Fruit fly (Drosophila melanogaster) whole organism, embryonic: Measurements from ENCODE around the gene Nckx30C.

Source experiments
- Adf1 ChIP-seq: fragments of 200-800 bp; sonication (Bioruptor generic); IDR thresholded peaks from 2 replicates; pipeline ENCODE4 v1.3.6; 2022; ENCODE audit warnings: missing biosample characterization, missing genetic modification characterization
- Bgb ChIP-seq: fragments of 200-800 bp; sonication (Bioruptor generic); IDR thresholded peaks from 2 replicates; pipeline ENCODE4 v1.3.6; 2022; ENCODE audit warnings: missing biosample characterization, missing genetic modification characterization; ENCODE audit not compliant: partially characterized antibody
- Bteb2 ChIP-seq: fragments of 200-800 bp; sonication (Bioruptor generic); optimal IDR thresholded peaks from 2 replicates; lab custom pipeline; 2016; ENCODE audit warnings: missing biosample characterization, missing genetic modification characterization
- CG10147 ChIP-seq: fragments of 200-800 bp; sonication (Bioruptor generic); optimal IDR thresholded peaks from 2 replicates; lab custom pipeline; 2019; ENCODE audit warnings: missing biosample characterization, mild to moderate bottlenecking, missing genetic modification characterization, moderate library complexity
- CG1024 ChIP-seq: fragments of 200-800 bp; sonication (Bioruptor generic); IDR thresholded peaks from 2 replicates; pipeline ENCODE4 v1.3.6; 2022; ENCODE audit warnings: missing biosample characterization, missing genetic modification characterization
- CG10543 ChIP-seq: fragments of 200-800 bp; sonication (Bioruptor generic); optimal IDR thresholded peaks from 3 replicates; lab custom pipeline; 2017; ENCODE audit warnings: missing biosample characterization, mild to moderate bottlenecking, missing genetic modification characterization, moderate library complexity
- CG11723 ChIP-seq: fragments of 200-800 bp; sonication (Bioruptor generic); optimal IDR thresholded peaks from 2 replicates; lab custom pipeline; 2017; ENCODE audit warnings: missing biosample characterization, mild to moderate bottlenecking, missing genetic modification characterization
- CG1233 ChIP-seq: fragments of 200-800 bp; sonication (Bioruptor generic); optimal IDR thresholded peaks from 4 replicates; lab custom pipeline; 2018; ENCODE audit warnings: missing biosample characterization, mild to moderate bottlenecking, missing genetic modification characterization
- CG13287 ChIP-seq: fragments of 200-800 bp; sonication (Bioruptor generic); IDR thresholded peaks from 2 replicates; pipeline ENCODE4 v1.3.6; 2022; ENCODE audit warnings: missing biosample characterization, missing genetic modification characterization; ENCODE audit not compliant: partially characterized antibody
- CG13296 ChIP-seq: fragments of 200-800 bp; sonication (Bioruptor generic); optimal IDR thresholded peaks from 3 replicates; lab custom pipeline; 2018; ENCODE audit warnings: missing biosample characterization, mild to moderate bottlenecking, missing genetic modification characterization
- CG17912 ChIP-seq: fragments of 200-800 bp; sonication (Bioruptor generic); optimal IDR thresholded peaks from 2 replicates; lab custom pipeline; 2018; ENCODE audit warnings: missing biosample characterization, mild to moderate bottlenecking, missing genetic modification characterization
- CG2875 ChIP-seq: fragments of 200-800 bp; sonication (Bioruptor generic); optimal IDR thresholded peaks from 2 replicates; lab custom pipeline; 2017; ENCODE audit warnings: missing biosample characterization, mild to moderate bottlenecking, missing genetic modification characterization, missing genetic modification reagents
- CG34224 ChIP-seq: fragments of 200-800 bp; sonication (Bioruptor generic); IDR thresholded peaks from 3 replicates; pipeline ENCODE4 v1.3.6; 2022; ENCODE audit warnings: missing biosample characterization, missing genetic modification characterization; ENCODE audit not compliant: partially characterized antibody
- CG42726 ChIP-seq: fragments of 200-800 bp; sonication (Bioruptor generic); IDR thresholded peaks from 2 replicates; pipeline ENCODE4 v1.3.6; 2022; ENCODE audit warnings: missing biosample characterization, missing genetic modification characterization; ENCODE audit not compliant: partially characterized antibody
- CG4360 ChIP-seq: fragments of 200-800 bp; sonication (Bioruptor generic); IDR thresholded peaks from 2 replicates; pipeline ENCODE4 v1.3.6; 2022; ENCODE audit warnings: missing biosample characterization, missing genetic modification characterization
- CG4854 ChIP-seq: fragments of 200-800 bp; sonication (Bioruptor generic); optimal IDR thresholded peaks from 2 replicates; lab custom pipeline; 2016; ENCODE audit warnings: missing biosample characterization, missing genetic modification characterization, inconsistent platforms
- CkIIα-i1 ChIP-seq: fragments of 200-800 bp; sonication (Bioruptor generic); IDR thresholded peaks from 2 replicates; pipeline ENCODE4 v1.3.6; 2022; ENCODE audit warnings: missing biosample characterization, missing genetic modification characterization
- Dad ChIP-seq: fragments of 200-800 bp; sonication (Bioruptor generic); optimal IDR thresholded peaks from 3 replicates; lab custom pipeline; 2016; ENCODE audit warnings: missing biosample characterization, missing genetic modification characterization
- Dref ChIP-seq: fragments of 200-800 bp; sonication (Bioruptor generic); IDR thresholded peaks from 2 replicates; pipeline ENCODE4 v1.3.6; 2022; ENCODE audit warnings: missing biosample characterization, missing genetic modification characterization
- Drgx ChIP-seq: fragments of 200-800 bp; sonication (Bioruptor generic); IDR thresholded peaks from 2 replicates; pipeline ENCODE4 v1.3.6; 2022; ENCODE audit warnings: missing biosample characterization, missing genetic modification characterization
- Ets65A ChIP-seq: fragments of 200-800 bp; sonication (Bioruptor generic); peaks from one replicate; lab custom pipeline; 2016; ENCODE audit warnings: missing biosample characterization, missing genetic modification characterization
- HLH54F ChIP-seq: fragments of 200-800 bp; sonication (Bioruptor generic); optimal IDR thresholded peaks from 3 replicates; lab custom pipeline; 2016; ENCODE audit warnings: missing biosample characterization, missing genetic modification characterization
- Lpt ChIP-seq: fragments of >200 bp; optimal IDR thresholded peaks from 2 replicates; lab custom pipeline; 2018; ENCODE audit warnings: missing biosample characterization, missing genetic modification characterization
- Med ChIP-seq: fragments of 200-800 bp; sonication (Bioruptor generic); peaks from one replicate; lab custom pipeline; 2016; ENCODE audit warnings: missing biosample characterization, missing genetic modification characterization, mild to moderate bottlenecking, inconsistent platforms, moderate library complexity
- NK7.1 ChIP-seq: fragments of 200-800 bp; sonication (Bioruptor generic); optimal IDR thresholded peaks from 3 replicates; lab custom pipeline; 2016; ENCODE audit warnings: missing biosample characterization, missing genetic modification characterization
- Sry-β ChIP-seq: fragments of 200-800 bp; sonication (Bioruptor generic); optimal IDR thresholded peaks from 2 replicates; lab custom pipeline; 2018; ENCODE audit warnings: missing biosample characterization, mild to moderate bottlenecking, missing genetic modification characterization, moderate library complexity
- ap ChIP-seq: fragments of 200-800 bp; sonication (Bioruptor generic); IDR thresholded peaks from 2 replicates; pipeline ENCODE4 v1.3.6; 2022; ENCODE audit warnings: missing biosample characterization, missing genetic modification characterization
- ara ChIP-seq: fragments of 200-800 bp; sonication (Bioruptor generic); IDR thresholded peaks from 2 replicates; pipeline ENCODE4 v1.3.6; 2022; ENCODE audit warnings: missing biosample characterization, missing genetic modification characterization
- bsh ChIP-seq, 2 experiments: fragments of 200-800 bp; sonication (Bioruptor generic); optimal IDR thresholded peaks; 2 replicates each; lab custom pipeline; 2017 to 2018; ENCODE audit warnings: mild to moderate bottlenecking in 2 of 2, missing biosample characterization in 2 of 2, missing genetic modification characterization in 2 of 2, moderate library complexity in 1 of 2
- chif ChIP-seq, 2 experiments: fragments of 200-800 bp; sonication (Bioruptor generic); optimal IDR thresholded peaks; 3 replicates each; lab custom pipeline; 2016; ENCODE audit warnings: missing biosample characterization in 2 of 2, missing genetic modification characterization in 2 of 2
- chm ChIP-seq: fragments of 200-800 bp; sonication (Bioruptor generic); IDR thresholded peaks from 2 replicates; pipeline ENCODE4 v1.3.6; 2022; ENCODE audit warnings: missing biosample characterization, missing genetic modification characterization
- dmrt99B ChIP-seq: fragments of 200-800 bp; sonication (Bioruptor generic); optimal IDR thresholded peaks from 2 replicates; lab custom pipeline; 2018; ENCODE audit warnings: missing biosample characterization, mild to moderate bottlenecking, missing genetic modification characterization, moderate library complexity
- en ChIP-seq: fragments of 200-800 bp; sonication (Bioruptor generic); optimal IDR thresholded peaks from 2 replicates; lab custom pipeline; 2016; ENCODE audit warnings: missing biosample characterization, missing genetic modification characterization
- exex ChIP-seq: fragments of 200-800 bp; sonication (Bioruptor generic); optimal IDR thresholded peaks from 4 replicates; lab custom pipeline; 2018; ENCODE audit warnings: missing biosample characterization, mild to moderate bottlenecking, missing genetic modification characterization, moderate library complexity
- gsb ChIP-seq: fragments of 200-800 bp; sonication (Bioruptor generic); IDR thresholded peaks from 2 replicates; pipeline ENCODE4 v1.3.6; 2022; ENCODE audit warnings: missing biosample characterization, missing genetic modification characterization
- her ChIP-seq: fragments of 200-800 bp; sonication (Bioruptor generic); optimal IDR thresholded peaks from 2 replicates; lab custom pipeline; 2016; ENCODE audit warnings: missing biosample characterization, missing genetic modification characterization
- jing ChIP-seq: fragments of 200-800 bp; sonication (Bioruptor generic); optimal IDR thresholded peaks from 2 replicates; lab custom pipeline; 2018; ENCODE audit warnings: missing biosample characterization, mild to moderate bottlenecking, missing genetic modification characterization
- lmd ChIP-seq: fragments of 200-800 bp; sonication (Bioruptor generic); IDR thresholded peaks from 2 replicates; pipeline ENCODE4 v1.3.6; 2022; ENCODE audit warnings: missing biosample characterization, missing genetic modification characterization
- maf-S ChIP-seq: fragments of 200-800 bp; sonication (Bioruptor generic); optimal IDR thresholded peaks from 2 replicates; lab custom pipeline; 2016; ENCODE audit warnings: missing biosample characterization, missing genetic modification characterization
- sd ChIP-seq: fragments of 200-800 bp; sonication (Bioruptor generic); optimal IDR thresholded peaks from 3 replicates; lab custom pipeline; 2018; ENCODE audit warnings: missing biosample characterization, mild to moderate bottlenecking, missing genetic modification characterization, moderate library complexity
- sens ChIP-seq: fragments of 200-800 bp; sonication (Bioruptor generic); peaks from one replicate; lab custom pipeline; 2016; ENCODE audit warnings: missing biosample characterization, missing genetic modification characterization
- seq ChIP-seq: fragments of 200-800 bp; sonication (Bioruptor generic); IDR thresholded peaks from 2 replicates; pipeline ENCODE4 v1.3.6; 2022; ENCODE audit warnings: missing biosample characterization, missing genetic modification characterization
- sna ChIP-seq: fragments of 200-800 bp; sonication (Bioruptor generic); IDR thresholded peaks from 2 replicates; pipeline ENCODE4 v1.3.6; 2022; ENCODE audit warnings: missing biosample characterization, missing genetic modification characterization; ENCODE audit not compliant: partially characterized antibody
- sob ChIP-seq: fragments of 200-800 bp; sonication (Bioruptor generic); IDR thresholded peaks from 2 replicates; pipeline ENCODE4 v1.3.6; 2022; ENCODE audit warnings: missing biosample characterization, missing genetic modification characterization
- stc ChIP-seq: fragments of 200-800 bp; sonication (Bioruptor generic); IDR thresholded peaks from 2 replicates; pipeline ENCODE4 v1.3.6; 2022; ENCODE audit warnings: missing biosample characterization, missing genetic modification characterization

Gene Nckx30C

dm6 chr2L:9785917-9786432 is 39.7 kb upstream of the Nckx30C start (continued):
- TF ChIP-seq ara = 0 out of 2 replicates have a peak, but pooled peaks have one; percentile 7
- no peak for TF ChIP-seq maf-S (GFP tag; lab: Kevin White, UChicago)
- TF ChIP-seq CkIIα-i1 (GFP tag; lab: Robert Waterston, UW) = no peak
- peak; percentile 55 for TF ChIP-seq CG10543 (GFP tag; lab: Kevin White, UChicago)
- TF ChIP-seq gsb (GFP tag; lab: Robert Waterston, UW) = no peak
- no peak for TF ChIP-seq CG10147 (GFP tag; lab: Kevin White, UChicago)
- no peak for TF ChIP-seq Adf1 (GFP tag; lab: Robert Waterston, UW)
- no peak for TF ChIP-seq Lpt

- TF ChIP-seq sens (GFP tag; lab: Kevin White, UChicago) = peak; percentile 4
- no peak for TF ChIP-seq lmd (GFP tag; lab: Robert Waterston, UW)
Observed at dm6 chr2L:9784468-9784867, 38.2 kb upstream of the Nckx30C start.

- no peak for TF ChIP-seq Ets65A
- TF ChIP-seq sd (tag; lab: Kevin White, UChicago) = peak; percentile 79
- peak; percentile 4 for TF ChIP-seq Med (GFP tag; lab: Kevin White, UChicago)
- TF ChIP-seq bsh (GFP tag; optimal IDR thresholded peaks at IDR 0.05; lab: Kevin White, UChicago) = no peak
- 0 out of 2 replicates have a peak, but pooled peaks have one; percentile 13 for TF ChIP-seq CG42726
- TF ChIP-seq, all 482 proteins: peak for 3
Observed at dm6 chr2L:9783130-9783529, 36.8 kb upstream of the Nckx30C start.

- peak; percentile 85 for TF ChIP-seq CG10543 (GFP tag; lab: Kevin White, UChicago)
- peak; percentile 61 for TF ChIP-seq her
- TF ChIP-seq exex = peak; percentile 47
- TF ChIP-seq sob (GFP tag; lab: Robert Waterston, UW) = peak; percentile 68; the same call in 1 of the 2 replicates
- peak; percentile 71; the same call in 1 of the 2 replicates for TF ChIP-seq Bgb
- 0 out of 2 replicates have a peak, but pooled peaks have one; percentile 10 for TF ChIP-seq Dref (GFP tag; lab: Robert Waterston, UW)
- peak; percentile 71; the same call in 1 of the 2 replicates for TF ChIP-seq chm (GFP tag; lab: Robert Waterston, UW)
- no peak for TF ChIP-seq jing (GFP tag; lab: Kevin White, UChicago)
- TF ChIP-seq chif (GFP tag; optimal IDR thresholded peaks at IDR 0.05; lab: Kevin White, UChicago) = no peak
- TF ChIP-seq en (GFP tag; lab: Kevin White, UChicago) = no peak
- TF ChIP-seq CG2875 = peak; percentile 16
- peak; percentile 26 for TF ChIP-seq Dad
- TF ChIP-seq ap (GFP tag; lab: Robert Waterston, UW) = 0 out of 2 replicates have a peak, but pooled peaks have one; percentile 8
- peak; percentile 16; the same call in 1 of the 2 replicates for TF ChIP-seq CG4360 (GFP tag; lab: Robert Waterston, UW)
- TF ChIP-seq seq (GFP tag; lab: Robert Waterston, UW) = peak; percentile 43; the same call in 1 of the 2 replicates
- TF ChIP-seq CG1024 (GFP tag; lab: Robert Waterston, UW) = peak; percentile 3; the same call in 1 of the 2 replicates
- TF ChIP-seq dmrt99B (tag; lab: Kevin White, UChicago) = peak; percentile 27
- TF ChIP-seq Bteb2 (GFP tag; lab: Kevin White, UChicago) = no peak
- TF ChIP-seq CG4854 = no peak
- peak; percentile 28 for TF ChIP-seq HLH54F (GFP tag; lab: Kevin White, UChicago)
- TF ChIP-seq CG1233 = no peak
- peak; percentile 28 for TF ChIP-seq CG13296 (GFP tag; lab: Kevin White, UChicago)
- TF ChIP-seq CG13287 (GFP tag; lab: Robert Waterston, UW) = peak; percentile 66
- peak; percentile 29 for TF ChIP-seq NK7.1 (GFP tag; lab: Kevin White, UChicago)
- TF ChIP-seq stc (GFP tag; lab: Robert Waterston, UW) = peak; percentile 72; the same call in 1 of the 2 replicates
- no peak for TF ChIP-seq CG11723 (GFP tag; lab: Kevin White, UChicago)
- TF ChIP-seq sna (GFP tag; lab: Robert Waterston, UW) = peak; percentile 54
- TF ChIP-seq Drgx (GFP tag; lab: Robert Waterston, UW) = peak; percentile 60
- TF ChIP-seq Sry-β (GFP tag; lab: Kevin White, UChicago) = no peak
- TF ChIP-seq CG34224 (GFP tag; lab: Robert Waterston, UW) = peak; percentile 74
- TF ChIP-seq CG17912 (GFP tag; lab: Kevin White, UChicago) = peak; percentile 72
Observed at dm6 chr2L:9782176-9782581, 35.9 kb upstream of the Nckx30C start, which contains the start of gene IP3K1. TSS of gene IP3K1 (plus strand) at chr2L:9782384.
